Worm (Caenorhabditis elegans): ENCODE measurements around the gene ins-17.
A peak's percentile ranks its signal among the peaks of the same experiment; 100 is the strongest.

Gene ins-17

DNA sequence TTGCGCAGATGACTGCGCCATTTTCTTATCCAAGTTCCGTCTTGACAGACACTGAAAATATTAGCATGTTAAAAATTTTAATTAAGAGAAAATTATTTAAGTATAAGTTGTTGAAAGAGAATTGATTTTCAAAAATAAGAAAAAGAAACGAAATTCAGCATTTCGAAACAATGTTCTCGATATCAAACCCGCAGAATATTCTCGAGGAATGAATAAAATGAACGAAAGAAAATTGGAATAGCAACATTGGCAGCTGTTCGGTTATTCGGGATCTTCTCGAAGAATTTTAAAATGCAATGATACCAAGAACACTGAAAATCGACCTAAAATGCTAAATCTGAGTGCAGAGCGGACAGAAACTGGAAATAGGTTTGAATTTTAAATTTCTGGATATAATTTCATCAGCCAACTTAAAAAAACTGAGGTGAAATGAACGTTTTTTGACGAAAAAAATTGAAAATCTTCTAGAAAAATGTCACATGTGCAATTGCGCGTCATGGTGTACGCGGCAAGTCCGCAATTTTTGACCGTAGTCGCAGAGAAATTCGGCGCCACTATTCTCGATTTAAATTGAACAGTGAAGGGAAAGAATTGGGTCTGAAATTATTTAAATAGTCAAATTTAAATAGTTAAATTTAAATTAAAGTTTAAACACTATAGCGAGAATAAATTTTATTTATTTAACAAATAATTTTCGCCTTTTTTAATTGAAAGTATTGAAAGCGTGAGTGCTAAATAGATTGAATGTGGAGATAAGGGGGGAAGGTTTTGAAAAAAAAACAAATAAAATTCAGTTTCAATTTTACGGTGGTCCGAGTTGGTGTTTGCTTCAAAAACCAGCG, 30.9 kb upstream of the ins-17 start, which contains the start of the genes cct-5 and F25F2.1 (continued):
- TF ChIP-seq pbrm-1 (GFP tag; IDR thresholded peaks at IDR 0.05), result peak; percentile 70
- TF ChIP-seq D2030.7 (GFP tag; IDR thresholded peaks at IDR 0.05), result peak; percentile 92
- peak; percentile 96 for TF ChIP-seq dpl-1 (GFP tag; optimal IDR thresholded peaks at IDR 0.05)
- TF ChIP-seq sdz-38 (tag; optimal IDR thresholded peaks at IDR 0.05), result no peak
- peak; percentile 67 for TF ChIP-seq hmg-1.2 (GFP tag; IDR thresholded peaks at IDR 0.05)
- peak; percentile 81 for TF ChIP-seq Y79H2A.3 (GFP tag; conservative IDR thresholded peaks at IDR 0.05)
- no peak for TF ChIP-seq zfh-2 (GFP tag; conservative IDR thresholded peaks at IDR 0.05)
- no peak for TF ChIP-seq F57A8.1 (GFP tag; optimal IDR thresholded peaks at IDR 0.05)
- no peak for TF ChIP-seq aptf-3 (GFP tag; IDR thresholded peaks at IDR 0.05)
- no peak for TF ChIP-seq repo-1 (tag; optimal IDR thresholded peaks at IDR 0.05)
- peak; percentile 96 for TF ChIP-seq ceh-91 (GFP tag; IDR thresholded peaks at IDR 0.05)
- no peak for TF ChIP-seq Y53F4B.3 (GFP tag; IDR thresholded peaks at IDR 0.05)
- no peak for TF ChIP-seq B0261.1 (tag; optimal IDR thresholded peaks at IDR 0.05)
- TF ChIP-seq nhr-80 (tag; optimal IDR thresholded peaks at IDR 0.05), result no peak
- peak; percentile 97 for TF ChIP-seq madf-8 (GFP tag; conservative IDR thresholded peaks at IDR 0.05)
- TF ChIP-seq nfya-1 (tag; optimal IDR thresholded peaks at IDR 0.05; ENCODE audit: borderline replicate concordance, insufficient read depth), result no peak
- TF ChIP-seq mxl-1 (tag; optimal IDR thresholded peaks at IDR 0.05), result no peak
- 0 out of 2 replicates have a peak, but pooled peaks have one; percentile 43 for TF ChIP-seq Y53G8AR.9 (GFP tag; conservative IDR thresholded peaks at IDR 0.05)
- no peak for TF ChIP-seq F55B11.4 (tag; optimal IDR thresholded peaks at IDR 0.05; ENCODE audit: borderline replicate concordance, insufficient read depth)
- TF ChIP-seq pha-4 (tag; optimal IDR thresholded peaks at IDR 0.05), result no peak
- no peak for TF ChIP-seq lag-1 (GFP tag; IDR thresholded peaks at IDR 0.05)
- no peak for TF ChIP-seq lin-40 (tag; optimal IDR thresholded peaks at IDR 0.05)
- peak; percentile 59 for TF ChIP-seq attf-5 (GFP tag; optimal IDR thresholded peaks at IDR 0.05)
- TF ChIP-seq attf-3 (GFP tag; conservative IDR thresholded peaks at IDR 0.05), result no peak
- no peak for TF ChIP-seq madf-10 (tag; optimal IDR thresholded peaks at IDR 0.05)
- TF ChIP-seq F10E7.11 (tag; optimal IDR thresholded peaks at IDR 0.05), result no peak
- no peak for TF ChIP-seq nfya-2 (GFP tag; IDR thresholded peaks at IDR 0.05)
- no peak for TF ChIP-seq lin-26 (GFP tag; IDR thresholded peaks at IDR 0.05)
- TF ChIP-seq ama-1 (optimal IDR thresholded peaks at IDR 0.05), result no peak
- no peak for TF ChIP-seq ama-1 (GFP tag; optimal IDR thresholded peaks at IDR 0.05)
- TF ChIP-seq egrh-3 (GFP tag; IDR thresholded peaks at IDR 0.05), result no peak
- peak; percentile 81 for TF ChIP-seq F33H1.4 (GFP tag; IDR thresholded peaks at IDR 0.05)
- 0 out of 2 replicates have a peak, but pooled peaks have one; percentile 51 for TF ChIP-seq nfyb-1 (GFP tag; IDR thresholded peaks at IDR 0.05)
- no peak for TF ChIP-seq ceh-79 (tag; optimal IDR thresholded peaks at IDR 0.05)
- TF ChIP-seq lin-35 (GFP tag; optimal IDR thresholded peaks at IDR 0.05), result peak in 2 of 3 experiments; percentile 62 to 66
- TF ChIP-seq ceh-27 (GFP tag; optimal IDR thresholded peaks at IDR 0.05), result no peak
- TF ChIP-seq mel-28 (tag; optimal IDR thresholded peaks at IDR 0.05; ENCODE audit: borderline replicate concordance), result no peak
- no peak for TF ChIP-seq ZK185.1 (tag; optimal IDR thresholded peaks at IDR 0.05; ENCODE audit: poor library complexity, severe bottlenecking)
- TF ChIP-seq madf-3 (GFP tag; IDR thresholded peaks at IDR 0.05), result peak; percentile 82; the same call in 1 of the 2 replicates
- no peak for TF ChIP-seq ets-4 (GFP tag; optimal IDR thresholded peaks at IDR 0.05)
- TF ChIP-seq K12H6.12 (tag; optimal IDR thresholded peaks at IDR 0.05), result no peak
- no peak for TF ChIP-seq ceh-40 (GFP tag; IDR thresholded peaks at IDR 0.05)
- no peak for TF ChIP-seq C06A6.2 (GFP tag; conservative IDR thresholded peaks at IDR 0.05)
- no peak for TF ChIP-seq sptf-2 (GFP tag; optimal IDR thresholded peaks at IDR 0.05)
- peak; percentile 65; the same call in 1 of the 2 replicates for TF ChIP-seq Y67H2A.10 (GFP tag; conservative IDR thresholded peaks at IDR 0.05)
- no peak for TF ChIP-seq F52B5.7 (tag; optimal IDR thresholded peaks at IDR 0.05)
- peak; percentile 53 for TF ChIP-seq snpc-1.1 (tag; optimal IDR thresholded peaks at IDR 0.05; ENCODE audit: insufficient read depth)

Data from whole organism, young adult.